Worm (Caenorhabditis elegans) whole organism, L4 larva: Measurements from ENCODE around the gene K11E4.1.

Source experiments
- F26F4.8 ChIP-seq: fragments of 200-800 bp; sonication (Bioruptor generic); conservative IDR thresholded peaks from 2 replicates; pipeline ENCODE4 v1.3.6; 2022; ENCODE audit warnings: missing genetic modification characterization, missing compliant biosample characterization
- R02D3.7 ChIP-seq: fragments of 150-350 bp; sonication (generic microtip); optimal IDR thresholded peaks from 3 replicates; lab custom pipeline; 2014; ENCODE audit warnings: missing biosample characterization, missing genetic modification characterization
- Y48G9A.11 ChIP-seq: fragments of 200-800 bp; sonication (Bioruptor generic); IDR thresholded peaks from 2 replicates; pipeline ENCODE4 v1.3.6; 2022; ENCODE audit warnings: missing genetic modification reagents, missing genetic modification characterization, missing compliant biosample characterization
- aha-1 ChIP-seq: fragments of 150-350 bp; peaks from one replicate; lab custom pipeline; 2014; ENCODE audit warnings: missing biosample characterization, missing genetic modification characterization
- cey-2 ChIP-seq: sonication (generic microtip); optimal IDR thresholded peaks from 3 replicates; lab custom pipeline; 2017; ENCODE audit warnings: missing genetic modification characterization, mild to moderate bottlenecking, missing compliant biosample characterization, antibody characterized with exemption, borderline replicate concordance; ENCODE audit not compliant: insufficient read depth
- fos-1 ChIP-seq: fragments of 150-350 bp; optimal IDR thresholded peaks from 2 replicates; lab custom pipeline; 2014; ENCODE audit warnings: missing biosample characterization, missing genetic modification characterization
- jun-1 ChIP-seq: fragments of 150-350 bp; optimal IDR thresholded peaks from 2 replicates; lab custom pipeline; 2014; ENCODE audit warnings: missing biosample characterization, missing genetic modification reagents, missing genetic modification characterization
- lsy-2 ChIP-seq, 2 experiments: fragments of 150-350 bp in 1 of 2; sonication (generic microtip) in 1 of 2; optimal IDR thresholded peaks; 2 replicates each; lab custom pipeline; 2014 to 2017; ENCODE audit warnings: missing biosample characterization in 2 of 2, missing genetic modification characterization in 2 of 2
- nhr-41 ChIP-seq: fragments of 200-800 bp; sonication (Bioruptor generic); IDR thresholded peaks from 2 replicates; pipeline ENCODE4 v1.3.6; 2022; ENCODE audit warnings: missing genetic modification reagents, missing genetic modification characterization, missing compliant biosample characterization
- nhr-48 ChIP-seq: sonication (generic microtip); optimal IDR thresholded peaks from 2 replicates; lab custom pipeline; 2016; ENCODE audit warnings: mild to moderate bottlenecking, missing genetic modification characterization, missing compliant biosample characterization
- nhr-77 ChIP-seq: fragments of 150-350 bp; optimal IDR thresholded peaks from 2 replicates; lab custom pipeline; 2014; ENCODE audit warnings: missing biosample characterization, missing genetic modification characterization
- php-3 ChIP-seq: fragments of 200-800 bp; sonication (Bioruptor generic); IDR thresholded peaks from 2 replicates; pipeline ENCODE4 v1.3.6; 2022; ENCODE audit warnings: missing genetic modification reagents, missing genetic modification characterization, missing compliant biosample characterization
- skn-1 ChIP-seq: fragments of 150-350 bp; optimal IDR thresholded peaks from 2 replicates; lab custom pipeline; 2014; ENCODE audit warnings: missing biosample characterization, missing genetic modification characterization
- ztf-11 ChIP-seq: fragments of 150-350 bp; optimal IDR thresholded peaks from 2 replicates; lab custom pipeline; 2014; ENCODE audit warnings: missing biosample characterization, missing genetic modification characterization

ce11 chrX:13743371-13743770 lies 29.4 kb downstream of the K11E4.1 start:
- no peak for TF ChIP-seq jun-1 (tag; lab: Kevin White, UChicago)
- TF ChIP-seq ztf-11 (tag; lab: Kevin White, UChicago), result no peak
- no peak for TF ChIP-seq skn-1 (tag; lab: Kevin White, UChicago)
- no peak for TF ChIP-seq nhr-41 (GFP tag; lab: Robert Waterston, UW)
- no peak for TF ChIP-seq php-3 (GFP tag; lab: Robert Waterston, UW)
- TF ChIP-seq aha-1 (tag; lab: Kevin White, UChicago), result no peak
- no peak for TF ChIP-seq cey-2 (tag; lab: Kevin White, UChicago)
- no peak for TF ChIP-seq fos-1 (tag; lab: Kevin White, UChicago)
- TF ChIP-seq F26F4.8 (GFP tag; lab: Robert Waterston, UW), result no peak
- no peak for TF ChIP-seq Y48G9A.11
- TF ChIP-seq lsy-2 (tag; optimal IDR thresholded peaks at IDR 0.05; lab: Kevin White, UChicago), result no peak
- no peak for TF ChIP-seq nhr-48 (tag; lab: Kevin White, UChicago)
- TF ChIP-seq nhr-77 (tag; lab: Kevin White, UChicago), result no peak
- TF ChIP-seq R02D3.7 (tag; lab: Kevin White, UChicago), result no peak
